Fruit fly (Drosophila melanogaster) whole organism, adult: ENCODE data around the gene Ada1-2.

Experiments
- CG14711 ChIP-seq: fragments of 200-800 bp; sonication (Bioruptor generic); optimal IDR thresholded peaks from 2 replicates; lab custom pipeline; 2018; ENCODE audit warnings: missing biosample characterization, mild to moderate bottlenecking, missing genetic modification characterization, moderate library complexity
- CG1620 ChIP-seq: fragments of 200-800 bp; sonication (Bioruptor generic); optimal IDR thresholded peaks from 2 replicates; lab custom pipeline; 2016; ENCODE audit warnings: missing biosample characterization, missing genetic modification characterization
- CG33017 ChIP-seq: fragments of 200-800 bp; sonication (Bioruptor generic); optimal IDR thresholded peaks from 2 replicates; lab custom pipeline; 2018; ENCODE audit warnings: missing biosample characterization, mild to moderate bottlenecking, missing genetic modification characterization, moderate library complexity
- CG7101 ChIP-seq: fragments of 200-800 bp; sonication (Bioruptor generic); optimal IDR thresholded peaks from 2 replicates; lab custom pipeline; 2018; ENCODE audit warnings: missing biosample characterization, mild to moderate bottlenecking, missing genetic modification characterization, moderate library complexity
- Crg-1 ChIP-seq: fragments of 200-800 bp; sonication (Bioruptor generic); optimal IDR thresholded peaks from 2 replicates; lab custom pipeline; 2016; ENCODE audit warnings: missing biosample characterization, missing genetic modification characterization
- Hr96 ChIP-seq: fragments of 200-800 bp; sonication (Bioruptor generic); optimal IDR thresholded peaks from 2 replicates; lab custom pipeline; 2016; ENCODE audit warnings: missing biosample characterization, missing genetic modification characterization
- Mnt ChIP-seq: fragments of 200-800 bp; sonication (Bioruptor generic); optimal IDR thresholded peaks from 2 replicates; lab custom pipeline; 2016; ENCODE audit warnings: missing biosample characterization, mild to moderate bottlenecking, missing genetic modification characterization
- cnc ChIP-seq, 2 experiments: fragments of >200 bp; optimal IDR thresholded peaks; 2 replicates each; lab custom pipeline; 2017
- kay ChIP-seq: fragments of 200-800 bp; sonication (Bioruptor generic); peaks from one replicate; lab custom pipeline; 2016; ENCODE audit warnings: missing biosample characterization, missing genetic modification characterization, borderline replicate concordance
- pad ChIP-seq: fragments of 200-800 bp; sonication (Bioruptor generic); optimal IDR thresholded peaks from 3 replicates; lab custom pipeline; 2017; ENCODE audit warnings: missing biosample characterization, missing genetic modification characterization, mild to moderate bottlenecking, moderate library complexity, missing genetic modification reagents
- tj ChIP-seq: fragments of 200-800 bp; sonication (Bioruptor generic); optimal IDR thresholded peaks from 3 replicates; lab custom pipeline; 2017; ENCODE audit warnings: missing biosample characterization, mild to moderate bottlenecking, missing genetic modification characterization, moderate library complexity
- toe ChIP-seq: fragments of 200-800 bp; sonication (Bioruptor generic); optimal IDR thresholded peaks from 2 replicates; lab custom pipeline; 2016; ENCODE audit warnings: missing biosample characterization, missing genetic modification characterization

DNA sequence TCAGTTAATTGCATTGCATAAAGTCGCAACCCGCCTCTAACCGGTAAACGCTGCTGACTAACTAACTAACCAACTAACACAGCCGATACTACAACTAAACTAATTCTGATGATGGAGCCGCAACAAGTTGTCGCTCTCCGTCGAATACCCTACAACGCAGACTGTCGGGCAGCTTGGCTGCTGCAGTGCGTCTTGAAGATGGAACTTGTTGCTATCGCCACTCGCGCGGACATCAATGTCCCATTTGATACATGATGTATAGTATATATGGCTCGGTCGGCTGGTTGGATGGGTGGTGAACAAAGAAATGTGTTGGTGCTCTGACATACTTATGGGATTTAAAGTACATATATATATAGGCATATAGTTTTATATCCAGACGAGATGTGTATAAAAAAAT lies 32.8 kb downstream of the Ada1-2 start:
- peak; percentile 49 for TF ChIP-seq kay (GFP tag; lab: Kevin White, UChicago)
- no peak for TF ChIP-seq Hr96
- TF ChIP-seq cnc (optimal IDR thresholded peaks at IDR 0.05; lab: Kevin White, UChicago) = no peak
- no peak for TF ChIP-seq CG1620 (GFP tag; lab: Kevin White, UChicago)
- TF ChIP-seq CG33017 (tag; lab: Kevin White, UChicago) = no peak
- no peak for TF ChIP-seq pad (GFP tag; lab: Kevin White, UChicago)
- TF ChIP-seq Mnt = no peak
- no peak for TF ChIP-seq CG7101
- TF ChIP-seq tj (GFP tag; lab: Kevin White, UChicago) = no peak
- no peak for TF ChIP-seq CG14711 (tag; lab: Kevin White, UChicago)
- no peak for TF ChIP-seq Crg-1
- no peak for TF ChIP-seq toe (GFP tag; lab: Kevin White, UChicago)
